Worm (Caenorhabditis elegans): ENCODE measurements around the gene Y73F4A.3.

The Y73F4A.3 gene

DNA sequence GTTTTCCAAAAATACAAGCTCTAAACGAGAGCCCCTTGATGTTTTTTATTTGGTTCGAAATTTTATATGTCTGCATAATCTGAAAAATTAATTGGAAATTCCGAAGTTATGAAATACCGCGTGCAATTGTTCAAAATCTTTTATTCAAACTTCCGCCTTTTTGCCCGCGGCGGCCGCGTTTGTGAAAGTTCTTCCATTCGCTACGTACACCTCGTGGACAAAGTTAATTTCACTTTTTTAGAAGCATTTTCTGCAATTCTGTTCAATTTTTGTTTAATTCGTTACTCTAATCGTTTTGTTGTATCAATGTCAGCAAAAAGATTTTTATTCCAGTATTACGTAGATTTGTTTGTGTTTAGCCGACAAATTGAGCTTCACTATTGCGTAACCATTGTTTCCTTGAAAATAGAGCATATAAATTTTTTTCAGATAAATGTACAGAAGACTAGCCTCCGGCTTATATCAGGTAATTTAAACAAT lies 34.0 kb upstream of the Y73F4A.3 start, which contains the start of gene mppb-1 (continued):
- TF ChIP-seq efl-1 (optimal IDR thresholded peaks at IDR 0.05) (peak; percentile 85 to 97), efl-1 (GFP tag; optimal IDR thresholded peaks at IDR 0.05 in 1 of 2) (peak; percentile 96 to 99), C16A3.4 (tag; optimal IDR thresholded peaks at IDR 0.05) (peak; percentile 81), dpl-1 (GFP tag; optimal IDR thresholded peaks at IDR 0.05) (peak; percentile 94 to 97 (median 96)), snu-23 (GFP tag; optimal IDR thresholded peaks at IDR 0.05) (peak; percentile 90)

ce11 chrIV:9070188-9070587 lies 29.9 kb upstream of the Y73F4A.3 start:
- TF ChIP-seq elt-2 (tag; optimal IDR thresholded peaks at IDR 0.05) (peak; percentile 79), Y116A8C.19 (tag; optimal IDR thresholded peaks at IDR 0.05; ENCODE audit: borderline replicate concordance) (no peak)

ce11 chrIV:9069703-9070102 lies 29.4 kb upstream of the Y73F4A.3 start, which contains the start of gene nhr-11:
nhr-11 (plus strand) TSS chrIV:9070003.
- TF ChIP-seq unc-86 (tag; optimal IDR thresholded peaks at IDR 0.05) (no peak), fkh-8 (tag; optimal IDR thresholded peaks at IDR 0.05) (peak; percentile 45)

DNA sequence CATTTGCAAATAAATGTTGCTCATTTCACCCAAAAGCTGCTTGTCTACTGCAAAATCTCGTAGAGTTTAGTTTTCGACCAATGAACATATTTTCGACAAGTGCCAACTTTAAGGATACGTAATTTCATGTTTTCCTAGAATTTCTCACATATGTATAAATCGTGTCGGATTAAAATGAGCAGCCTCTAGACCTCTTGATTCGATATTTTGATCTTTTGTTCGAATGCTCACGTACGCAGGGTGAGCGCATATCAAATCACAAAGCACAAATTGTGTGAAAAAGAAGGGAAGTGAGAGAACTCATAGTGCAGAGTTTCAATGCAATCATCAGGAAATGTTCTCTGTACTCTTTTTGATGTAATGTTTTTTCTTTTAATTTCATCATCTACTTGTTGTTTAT lies 23.2 kb upstream of the Y73F4A.3 start:
- TF ChIP-seq jun-1 (tag; optimal IDR thresholded peaks at IDR 0.05) (peak; percentile 32), swsn-7 (tag; optimal IDR thresholded peaks at IDR 0.05) (peak; percentile 17), dsc-1 (tag; optimal IDR thresholded peaks at IDR 0.05) (peak; percentile 72), fos-1 (tag; optimal IDR thresholded peaks at IDR 0.05) (peak; percentile 9), nhr-47 (tag; optimal IDR thresholded peaks at IDR 0.05) (peak; percentile 73), pag-3 (tag; optimal IDR thresholded peaks at IDR 0.05; ENCODE audit: borderline replicate concordance, insufficient read depth) (no peak), C16A3.4 (tag; optimal IDR thresholded peaks at IDR 0.05) (no peak), fkh-10 (GFP tag; optimal IDR thresholded peaks at IDR 0.05) (peak; percentile 21), efl-1 (optimal IDR thresholded peaks at IDR 0.05) (peak in 1 of 2 experiments; percentile 11), efl-1 (GFP tag; optimal IDR thresholded peaks at IDR 0.05 in 1 of 2) (no peak), unc-98 (GFP tag; IDR thresholded peaks at IDR 0.05) (no peak), nhr-20 (tag; optimal IDR thresholded peaks at IDR 0.05) (peak; percentile 80), nhr-85 (tag) (no peak), nhr-71 (tag; optimal IDR thresholded peaks at IDR 0.05) (peak; percentile 90), nhr-19 (GFP tag; conservative IDR thresholded peaks at IDR 0.05) (0 out of 2 replicates have a peak, but pooled peaks have one; percentile 22), lin-14 (GFP tag; optimal IDR thresholded peaks at IDR 0.05) (peak; percentile 50), fkh-8 (tag; optimal IDR thresholded peaks at IDR 0.05) (peak; percentile 89), irx-1 (tag; optimal IDR thresholded peaks at IDR 0.05) (peak; percentile 40), skn-1 (tag; optimal IDR thresholded peaks at IDR 0.05) (no peak), sox-4 (tag; optimal IDR thresholded peaks at IDR 0.05) (peak; percentile 76), pax-3 (tag; optimal IDR thresholded peaks at IDR 0.05) (peak; percentile 13), egl-13 (tag; optimal IDR thresholded peaks at IDR 0.05) (peak; percentile 53)

DNA sequence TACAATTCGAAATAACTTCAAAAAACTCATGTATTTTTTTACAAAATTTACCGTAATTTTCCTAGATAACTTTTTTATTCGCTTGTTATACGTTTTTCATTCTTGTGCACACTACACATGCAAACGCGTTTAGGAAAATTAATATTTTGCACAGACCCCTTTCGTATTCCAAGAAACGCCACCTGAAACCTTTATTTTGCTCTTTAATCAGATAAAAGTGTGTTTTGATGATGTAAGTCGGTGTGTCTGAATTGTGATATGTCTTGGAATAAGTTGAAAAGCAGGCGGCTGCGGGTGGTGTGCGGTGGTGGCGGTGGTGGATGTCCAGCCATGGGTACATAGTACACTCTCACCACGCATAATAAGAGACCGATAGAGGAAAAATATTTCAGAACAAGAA lies 13.1 kb upstream of the Y73F4A.3 start:
- TF ChIP-seq fkh-8 (tag; optimal IDR thresholded peaks at IDR 0.05) (peak; percentile 84), pax-3 (tag; optimal IDR thresholded peaks at IDR 0.05) (peak; percentile 33), nhr-71 (tag; optimal IDR thresholded peaks at IDR 0.05) (peak; percentile 77), nhr-47 (tag; optimal IDR thresholded peaks at IDR 0.05) (peak; percentile 63), lin-14 (GFP tag; optimal IDR thresholded peaks at IDR 0.05) (peak; percentile 30), isw-1 (GFP tag; IDR thresholded peaks at IDR 0.05) (no peak), pqm-1 (tag; optimal IDR thresholded peaks at IDR 0.05) (no peak), nhr-20 (tag; optimal IDR thresholded peaks at IDR 0.05) (peak; percentile 13), hlh-4 (tag; optimal IDR thresholded peaks at IDR 0.05) (peak; percentile 83)

DNA sequence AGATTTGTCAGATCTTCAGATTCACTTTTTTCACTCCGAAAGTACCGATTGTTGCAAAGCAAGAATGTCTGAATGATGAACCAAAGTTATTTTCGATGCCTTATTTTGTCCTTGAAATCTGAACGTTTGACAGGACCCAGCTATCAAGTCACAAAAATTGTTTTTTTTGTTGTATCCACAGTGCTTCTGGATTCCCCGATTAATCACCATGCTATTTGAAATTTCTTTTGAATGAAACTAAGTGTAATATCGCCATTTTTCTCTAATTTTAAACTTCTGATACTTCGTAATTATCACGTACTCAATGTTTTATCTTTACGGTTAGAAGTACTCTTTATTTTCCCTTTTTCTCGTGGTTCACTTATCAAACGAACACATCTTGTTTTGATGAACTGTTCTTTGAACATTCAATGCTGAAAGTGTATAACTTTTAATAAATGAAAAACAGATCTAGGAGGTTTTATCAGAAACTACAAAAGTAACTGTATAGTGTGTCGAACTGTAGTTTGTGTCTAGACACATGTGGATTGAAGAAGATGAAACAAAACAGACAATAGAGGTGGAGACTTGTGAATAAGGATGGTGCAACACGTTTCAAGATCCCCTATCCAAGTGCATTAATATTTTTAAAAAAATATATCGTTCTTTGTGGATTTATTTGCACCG lies 11.3 kb upstream of the Y73F4A.3 start:
- TF ChIP-seq nhr-71 (tag; optimal IDR thresholded peaks at IDR 0.05) (no peak), nhr-19 (GFP tag; conservative IDR thresholded peaks at IDR 0.05) (no peak), efl-1 (optimal IDR thresholded peaks at IDR 0.05) (no peak), efl-1 (GFP tag; optimal IDR thresholded peaks at IDR 0.05 in 1 of 2) (peak in 1 of 2 experiments; percentile 13), nhr-28 (tag; optimal IDR thresholded peaks at IDR 0.05) (no peak), mef-2 (tag; optimal IDR thresholded peaks at IDR 0.05) (no peak), nhr-12 (tag; optimal IDR thresholded peaks at IDR 0.05) (no peak), grh-1 (GFP tag; IDR thresholded peaks at IDR 0.05) (no peak)

Data from whole organism, L1 larva.